Worm (Caenorhabditis elegans) whole organism, late embryonic: ENCODE data around the gene isp-1.

Experiments used
- C38D4.7 ChIP-seq: fragments of 200-800 bp; sonication (Bioruptor generic); optimal IDR thresholded peaks from 2 replicates; lab custom pipeline; 2018; ENCODE audit warnings: mild to moderate bottlenecking, missing genetic modification characterization, moderate library complexity, missing compliant biosample characterization
- T23F11.4 ChIP-seq: fragments of 200-800 bp; sonication (Bioruptor generic); optimal IDR thresholded peaks from 2 replicates; lab custom pipeline; 2018; ENCODE audit warnings: mild to moderate bottlenecking, missing genetic modification characterization, missing compliant biosample characterization
- Y22D7AL.16 ChIP-seq: sonication (generic microtip); optimal IDR thresholded peaks from 2 replicates; lab custom pipeline; 2016; ENCODE audit warnings: missing genetic modification characterization, missing compliant biosample characterization
- ahr-1 ChIP-seq: sonication (generic microtip); optimal IDR thresholded peaks from 2 replicates; lab custom pipeline; 2016; ENCODE audit warnings: missing genetic modification characterization, missing compliant biosample characterization
- ama-1 ChIP-seq: fragments of 150-350 bp; optimal IDR thresholded peaks from 2 replicates; lab custom pipeline; 2014
- ceh-14 ChIP-seq: sonication (generic microtip); optimal IDR thresholded peaks from 2 replicates; lab custom pipeline; 2016; ENCODE audit warnings: missing genotype, missing genetic modification characterization, missing compliant biosample characterization
- ceh-18 ChIP-seq: sonication (generic microtip); optimal IDR thresholded peaks from 2 replicates; lab custom pipeline; 2016; ENCODE audit warnings: missing genetic modification characterization, missing compliant biosample characterization
- ceh-19 ChIP-seq: fragments of 200-800 bp; sonication (Bioruptor generic); optimal IDR thresholded peaks from 2 replicates; lab custom pipeline; 2018; ENCODE audit warnings: mild to moderate bottlenecking, missing genetic modification characterization, missing compliant biosample characterization
- ceh-22 ChIP-seq: sonication (generic microtip); optimal IDR thresholded peaks from 2 replicates; lab custom pipeline; 2017; ENCODE audit warnings: missing biosample characterization, missing genetic modification characterization
- ceh-24 ChIP-seq: sonication (generic microtip); optimal IDR thresholded peaks from 2 replicates; lab custom pipeline; 2016; ENCODE audit warnings: mild to moderate bottlenecking, missing genetic modification characterization, missing compliant biosample characterization
- ceh-31 ChIP-seq: sonication (generic microtip); optimal IDR thresholded peaks from 2 replicates; lab custom pipeline; 2016; ENCODE audit warnings: missing genetic modification characterization, missing compliant biosample characterization
- ceh-34 ChIP-seq: sonication (generic microtip); optimal IDR thresholded peaks from 2 replicates; lab custom pipeline; 2016; ENCODE audit warnings: mild to moderate bottlenecking, missing genetic modification characterization, missing compliant biosample characterization
- ceh-45 ChIP-seq: fragments of 200-800 bp; sonication (Bioruptor generic); IDR thresholded peaks from 2 replicates; pipeline ENCODE4 v1.3.6; 2022; ENCODE audit warnings: missing genetic modification reagents, missing genetic modification characterization, missing compliant biosample characterization
- che-1 ChIP-seq: sonication (generic microtip); optimal IDR thresholded peaks from 2 replicates; lab custom pipeline; 2016; ENCODE audit warnings: mild to moderate bottlenecking, missing genetic modification characterization, missing compliant biosample characterization
- elt-2 ChIP-seq: sonication (generic microtip); optimal IDR thresholded peaks from 2 replicates; lab custom pipeline; 2016; ENCODE audit warnings: missing genetic modification reagents, missing genetic modification characterization, missing compliant biosample characterization
- fkh-10 ChIP-seq: fragments of 150-350 bp; optimal IDR thresholded peaks from 2 replicates; lab custom pipeline; 2014; ENCODE audit warnings: missing biosample characterization, missing genetic modification reagents, missing genetic modification characterization
- fkh-6 ChIP-seq: sonication (generic microtip); optimal IDR thresholded peaks from 2 replicates; lab custom pipeline; 2016; ENCODE audit warnings: missing genetic modification characterization, missing compliant biosample characterization
- hlh-13 ChIP-seq: fragments of 200-800 bp; sonication (Bioruptor generic); optimal IDR thresholded peaks from 2 replicates; lab custom pipeline; 2018; ENCODE audit warnings: mild to moderate bottlenecking, missing genetic modification characterization, missing compliant biosample characterization
- hlh-30 ChIP-seq: sonication (generic microtip); optimal IDR thresholded peaks from 2 replicates; lab custom pipeline; 2017; ENCODE audit warnings: antibody characterized with exemption, missing genetic modification characterization, missing compliant biosample characterization; ENCODE audit not compliant: insufficient read depth
- hlh-6 ChIP-seq: sonication (generic microtip); optimal IDR thresholded peaks from 2 replicates; lab custom pipeline; 2016; ENCODE audit warnings: missing genotype, missing genetic modification characterization, missing compliant biosample characterization
- hlh-8 ChIP-seq: sonication (generic microtip); optimal IDR thresholded peaks from 2 replicates; lab custom pipeline; 2016; ENCODE audit warnings: missing genotype, missing genetic modification characterization, missing compliant biosample characterization
- lim-6 ChIP-seq: sonication (generic microtip); optimal IDR thresholded peaks from 2 replicates; lab custom pipeline; 2016; ENCODE audit warnings: missing genetic modification characterization, missing compliant biosample characterization
- lin-11 ChIP-seq: fragments of 200-800 bp; sonication (Bioruptor generic); optimal IDR thresholded peaks from 2 replicates; lab custom pipeline; 2018; ENCODE audit warnings: mild to moderate bottlenecking, missing genetic modification characterization, missing compliant biosample characterization
- madf-2 ChIP-seq: sonication (generic microtip); optimal IDR thresholded peaks from 2 replicates; lab custom pipeline; 2017; ENCODE audit warnings: missing genetic modification characterization, missing compliant biosample characterization
- nfya-1 ChIP-seq: sonication (generic microtip); optimal IDR thresholded peaks from 2 replicates; lab custom pipeline; 2017; ENCODE audit warnings: missing genetic modification characterization, mild to moderate bottlenecking, missing compliant biosample characterization, antibody characterized with exemption, moderate library complexity
- nhr-11 ChIP-seq: fragments of 150-350 bp; optimal IDR thresholded peaks from 2 replicates; lab custom pipeline; 2014; ENCODE audit warnings: missing biosample characterization, missing genetic modification characterization
- pat-9 ChIP-seq: fragments of 200-800 bp; sonication (Bioruptor generic); optimal IDR thresholded peaks from 2 replicates; lab custom pipeline; 2018; ENCODE audit warnings: mild to moderate bottlenecking, missing genetic modification characterization, moderate library complexity, missing compliant biosample characterization
- pax-1 ChIP-seq: fragments of 150-350 bp; optimal IDR thresholded peaks from 2 replicates; lab custom pipeline; 2014; ENCODE audit warnings: missing biosample characterization, missing genetic modification characterization
- pha-2 ChIP-seq: sonication (generic microtip); optimal IDR thresholded peaks from 2 replicates; lab custom pipeline; 2017; ENCODE audit warnings: mild to moderate bottlenecking, missing genetic modification characterization, missing compliant biosample characterization
- pha-4 ChIP-seq: fragments of 150-350 bp; optimal IDR thresholded peaks from 2 replicates; lab custom pipeline; 2018; ENCODE audit warnings: missing biosample characterization, missing genetic modification reagents, missing genetic modification characterization
- pros-1 ChIP-seq: fragments of 150-350 bp; optimal IDR thresholded peaks from 2 replicates; lab custom pipeline; 2014; ENCODE audit warnings: missing biosample characterization, missing genetic modification reagents, missing genetic modification characterization
- ref-2 ChIP-seq: sonication (generic microtip); optimal IDR thresholded peaks from 2 replicates; lab custom pipeline; 2016; ENCODE audit warnings: missing genetic modification characterization, missing compliant biosample characterization
- rnt-1 ChIP-seq: sonication (generic microtip); optimal IDR thresholded peaks from 2 replicates; lab custom pipeline; 2016; ENCODE audit warnings: missing genetic modification characterization, missing compliant biosample characterization
- syd-9 ChIP-seq: sonication (generic microtip); optimal IDR thresholded peaks from 2 replicates; lab custom pipeline; 2016; ENCODE audit warnings: mild to moderate bottlenecking, missing genetic modification characterization, moderate library complexity, missing compliant biosample characterization
- tbx-2 ChIP-seq: sonication (generic microtip); optimal IDR thresholded peaks from 2 replicates; lab custom pipeline; 2016; ENCODE audit warnings: missing genetic modification characterization, missing compliant biosample characterization
- ttx-3 ChIP-seq: sonication (generic microtip); optimal IDR thresholded peaks from 2 replicates; lab custom pipeline; 2016; ENCODE audit warnings: missing genetic modification reagents, missing genetic modification characterization, missing compliant biosample characterization
- unc-42 ChIP-seq: sonication (generic microtip); optimal IDR thresholded peaks from 2 replicates; lab custom pipeline; 2016; ENCODE audit warnings: missing genotype, missing genetic modification characterization, missing compliant biosample characterization
- unc-55 ChIP-seq: sonication (generic microtip); optimal IDR thresholded peaks from 2 replicates; lab custom pipeline; 2017; ENCODE audit warnings: missing biosample characterization, missing genetic modification reagents, missing genetic modification characterization
- unc-86 ChIP-seq: sonication (generic microtip); optimal IDR thresholded peaks from 2 replicates; lab custom pipeline; 2016; ENCODE audit warnings: missing genetic modification characterization, missing compliant biosample characterization
- ztf-16 ChIP-seq: sonication (generic microtip); optimal IDR thresholded peaks from 2 replicates; lab custom pipeline; 2017; ENCODE audit warnings: missing genetic modification characterization, missing compliant biosample characterization

Gene isp-1

DNA sequence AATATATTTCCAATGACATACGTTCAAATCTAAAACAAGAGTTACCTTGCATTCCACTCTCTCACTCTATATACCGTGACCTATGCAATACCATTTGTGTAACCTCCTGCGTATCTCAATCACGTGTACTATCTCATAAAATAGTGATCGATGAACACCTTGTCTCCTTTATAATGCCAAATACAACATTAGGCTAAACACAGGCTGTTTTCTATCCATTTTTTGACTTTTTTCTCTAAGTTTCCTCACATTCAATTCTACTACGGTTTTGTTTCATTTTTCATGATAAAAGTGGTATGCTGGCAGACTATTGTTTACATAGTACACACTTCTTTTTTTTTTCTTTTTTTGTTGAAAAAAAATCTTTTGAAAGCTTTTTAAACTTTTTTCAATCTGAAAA is 10.4 kb upstream of the isp-1 start:
- no peak for TF ChIP-seq ceh-24
- TF ChIP-seq rnt-1 (tag; lab: Kevin White, UChicago): no peak
- no peak for TF ChIP-seq fkh-10 (GFP tag; lab: Kevin White, UChicago)
- TF ChIP-seq hlh-8: no peak
- no peak for TF ChIP-seq elt-2
- TF ChIP-seq nfya-1 (tag; lab: Kevin White, UChicago): peak; percentile 10
- peak; percentile 91 for TF ChIP-seq hlh-30 (tag; lab: Kevin White, UChicago)
- no peak for TF ChIP-seq pat-9 (tag; lab: Kevin White, UChicago)
- no peak for TF ChIP-seq ztf-16 (tag; lab: Kevin White, UChicago)
- no peak for TF ChIP-seq lin-11 (tag; lab: Kevin White, UChicago)
- TF ChIP-seq T23F11.4 (GFP tag; lab: Kevin White, UChicago): no peak
- TF ChIP-seq che-1: no peak

DNA sequence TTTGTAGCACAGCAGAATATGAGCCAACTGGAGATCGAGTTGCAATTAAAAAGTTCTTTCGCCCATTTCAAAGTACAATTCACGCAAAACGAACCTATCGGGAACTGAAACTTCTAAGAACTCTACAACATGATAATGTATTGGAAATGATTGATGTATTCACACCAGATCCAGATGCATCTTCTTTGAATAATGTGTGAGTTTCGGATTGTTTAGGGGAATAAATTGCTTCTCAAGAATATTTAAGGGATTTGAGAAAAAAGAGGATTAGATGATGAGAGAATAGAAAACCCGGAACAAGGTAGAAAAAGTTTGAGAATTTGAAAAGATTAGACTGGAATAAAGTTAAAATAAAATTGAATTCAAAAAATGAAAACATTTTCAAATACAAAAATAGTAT is 8.5 kb upstream of the isp-1 start:
- TF ChIP-seq ttx-3 (no peak), ceh-14 (no peak), syd-9 (tag; lab: Kevin White, UChicago) (no peak), ref-2 (tag; lab: Kevin White, UChicago) (no peak), ceh-19 (GFP tag; lab: Kevin White, UChicago) (no peak), nhr-11 (no peak), ztf-16 (tag; lab: Kevin White, UChicago) (no peak), madf-2 (no peak), C38D4.7 (GFP tag; lab: Kevin White, UChicago) (no peak), ama-1 (no peak), pros-1 (tag; lab: Kevin White, UChicago) (no peak), lim-6 (tag; lab: Kevin White, UChicago) (no peak), fkh-6 (no peak), hlh-13 (GFP tag; lab: Kevin White, UChicago) (no peak), hlh-6 (tag; lab: Kevin White, UChicago) (no peak), hlh-30 (tag; lab: Kevin White, UChicago) (no peak), Y22D7AL.16 (tag; lab: Kevin White, UChicago) (no peak), ceh-34 (tag; lab: Kevin White, UChicago) (no peak), pha-2 (no peak), ceh-22 (tag; lab: Kevin White, UChicago) (no peak)

DNA sequence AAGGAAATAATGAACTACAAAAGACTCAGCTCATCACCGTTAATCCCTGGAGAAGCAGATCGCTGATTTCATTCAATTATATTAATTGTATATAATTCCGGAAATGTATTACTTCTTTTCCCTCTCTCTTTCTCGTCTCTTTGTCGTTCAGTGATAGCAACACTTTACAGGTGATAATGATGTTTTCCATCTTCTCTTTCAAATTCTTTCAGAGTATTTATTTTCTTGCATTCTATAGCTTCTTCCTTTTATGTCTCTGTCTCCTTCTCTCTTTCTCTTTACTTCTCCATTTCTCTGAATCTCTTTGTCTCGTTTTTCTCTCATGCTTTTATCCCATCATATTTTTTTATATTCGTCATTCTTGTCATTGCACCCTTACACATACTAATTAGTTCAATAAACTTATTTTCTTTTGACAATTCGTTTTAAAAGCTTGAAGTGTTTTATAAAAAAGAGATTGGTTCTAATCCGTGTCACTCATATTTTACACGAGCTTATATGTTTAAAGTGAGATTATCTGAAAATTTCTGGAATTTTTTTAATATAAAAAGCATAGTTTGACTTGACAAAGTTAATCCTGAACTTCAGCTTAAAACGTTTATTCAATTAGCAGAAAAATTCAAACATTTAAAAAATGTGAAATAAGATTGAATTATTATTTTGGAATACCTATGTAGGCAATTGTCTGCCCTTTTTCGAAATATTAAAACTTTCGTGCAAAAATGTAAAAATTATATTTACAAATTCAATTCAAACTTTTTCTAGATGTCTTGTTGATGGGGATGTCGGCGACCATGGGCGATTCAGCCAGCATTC is 7.1 kb upstream of the isp-1 start, which contains the start of gene pmk-2:
Gene pmk-2, plus strand, starts transcription at position 766 of the 816 bp plus-strand sequence.
- no peak for TF ChIP-seq T23F11.4 (GFP tag; lab: Kevin White, UChicago)
- no peak for TF ChIP-seq ceh-45 (GFP tag; lab: Robert Waterston, UW)
- TF ChIP-seq pha-4 (tag; lab: Kevin White, UChicago): no peak
- TF ChIP-seq ceh-14: peak; percentile 6
- no peak for TF ChIP-seq tbx-2 (tag; lab: Kevin White, UChicago)
- peak; percentile 49 for TF ChIP-seq unc-42 (tag; lab: Kevin White, UChicago)
- no peak for TF ChIP-seq rnt-1 (tag; lab: Kevin White, UChicago)
- TF ChIP-seq, all 69 proteins: peak for 2

DNA sequence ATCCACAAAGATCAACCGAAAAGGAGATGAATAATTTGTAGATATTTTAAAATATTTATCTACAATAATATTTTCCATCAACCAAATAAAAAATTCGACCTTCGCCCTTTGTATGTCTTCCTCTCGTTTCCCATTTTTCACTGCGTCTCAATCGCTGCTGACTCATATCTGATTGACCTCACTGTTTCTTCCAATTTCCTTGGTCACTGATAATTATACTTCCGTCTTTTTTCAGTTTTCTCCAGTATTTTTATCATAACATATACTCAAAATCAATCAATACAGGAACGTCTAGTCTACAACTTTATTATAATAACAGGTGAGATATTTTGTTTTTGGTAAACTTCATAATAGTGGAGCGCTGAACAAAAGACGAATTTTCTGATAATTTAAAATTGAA is 3.1 kb upstream of the isp-1 start, which contains the start of gene pmk-3:
Gene pmk-3, plus strand, starts transcription at position 236 of the 400 bp plus-strand sequence.
- TF ChIP-seq ceh-18 (tag; lab: Kevin White, UChicago) (no peak), ama-1 (no peak), hlh-8 (no peak), pax-1 (tag; lab: Kevin White, UChicago) (no peak), ttx-3 (no peak), pros-1 (tag; lab: Kevin White, UChicago) (no peak), elt-2 (no peak), che-1 (no peak), rnt-1 (tag; lab: Kevin White, UChicago) (no peak), pat-9 (tag; lab: Kevin White, UChicago) (no peak), syd-9 (tag; lab: Kevin White, UChicago) (no peak), ceh-14 (no peak), ahr-1 (no peak), C38D4.7 (GFP tag; lab: Kevin White, UChicago) (no peak), ceh-31 (tag; lab: Kevin White, UChicago) (no peak), ref-2 (tag; lab: Kevin White, UChicago) (no peak), unc-55 (GFP tag; lab: Kevin White, UChicago) (no peak), hlh-30 (tag; lab: Kevin White, UChicago) (no peak), unc-86 (tag; lab: Kevin White, UChicago) (no peak)
